Worm (Caenorhabditis elegans): ENCODE results near the gene ZK896.1.
A peak's percentile ranks its signal among the peaks of the same experiment; 100 is the strongest.

ZK896.1 gene

DNA sequence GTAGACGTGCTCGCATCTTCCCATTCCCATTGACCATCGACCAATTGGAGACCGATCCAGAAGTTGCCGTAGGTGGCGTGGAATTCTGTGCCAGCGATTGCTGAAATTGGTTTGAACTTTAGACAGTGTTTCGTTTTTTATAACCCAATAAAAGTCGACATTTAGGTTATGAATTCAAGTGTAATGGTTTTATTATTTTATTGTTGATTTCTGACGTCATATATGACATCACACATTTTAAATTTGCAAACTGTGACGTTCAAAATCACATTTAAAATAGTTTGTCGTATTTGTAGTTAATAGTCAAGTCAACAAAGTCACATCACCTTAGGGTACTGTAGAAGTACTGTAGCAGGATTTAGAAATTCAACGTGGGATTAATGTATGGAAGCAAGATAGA, 4.8 kb downstream of the ZK896.1 start:
- TF ChIP-seq ceh-16 (tag; optimal IDR thresholded peaks at IDR 0.05) (no peak), lin-11 (tag; optimal IDR thresholded peaks at IDR 0.05) (no peak), nhr-11 (tag; optimal IDR thresholded peaks at IDR 0.05) (no peak), mab-5 (tag; optimal IDR thresholded peaks at IDR 0.05) (no peak), nhr-10 (tag; optimal IDR thresholded peaks at IDR 0.05) (no peak), nhr-6 (tag; optimal IDR thresholded peaks at IDR 0.05) (no peak), aly-2 (tag; optimal IDR thresholded peaks at IDR 0.05) (no peak), ztf-11 (tag; optimal IDR thresholded peaks at IDR 0.05) (no peak), sma-3 (GFP tag; optimal IDR thresholded peaks at IDR 0.05) (no peak), alr-1 (tag; optimal IDR thresholded peaks at IDR 0.05) (no peak), elt-1 (tag; optimal IDR thresholded peaks at IDR 0.05) (no peak), ztf-1 (GFP tag; conservative IDR thresholded peaks at IDR 0.05) (no peak)

- TF ChIP-seq crh-2 (tag; optimal IDR thresholded peaks at IDR 0.05) (no peak), nhr-6 (tag; optimal IDR thresholded peaks at IDR 0.05) (no peak), snpc-4 (tag; optimal IDR thresholded peaks at IDR 0.05) (peak; percentile 28), sem-4 (tag; optimal IDR thresholded peaks at IDR 0.05) (no peak), dmd-4 (tag; optimal IDR thresholded peaks at IDR 0.05) (no peak), skn-1 (tag; optimal IDR thresholded peaks at IDR 0.05) (no peak), blmp-1 (tag; optimal IDR thresholded peaks at IDR 0.05; ENCODE audit: insufficient read depth) (no peak), zag-1 (tag; optimal IDR thresholded peaks at IDR 0.05) (no peak)
These were observed 5.3 kb downstream of the ZK896.1 start for ce11 chrIV:12869812-12870211.

ce11 chrIV:12869383-12869782, 5.8 kb downstream of the ZK896.1 start:
- TF ChIP-seq gmeb-1 (tag; optimal IDR thresholded peaks at IDR 0.05): no peak
- TF ChIP-seq lin-11 (tag; optimal IDR thresholded peaks at IDR 0.05): no peak
- TF ChIP-seq ztf-11 (tag; optimal IDR thresholded peaks at IDR 0.05): no peak
- TF ChIP-seq nhr-12 (tag; optimal IDR thresholded peaks at IDR 0.05): no peak
- TF ChIP-seq ama-1 (optimal IDR thresholded peaks at IDR 0.05): no peak
- TF ChIP-seq unc-39 (tag; optimal IDR thresholded peaks at IDR 0.05): no peak
- TF ChIP-seq lin-39 (tag; optimal IDR thresholded peaks at IDR 0.05): no peak
- no peak for TF ChIP-seq blmp-1 (tag; optimal IDR thresholded peaks at IDR 0.05; ENCODE audit: insufficient read depth)
- TF ChIP-seq C34F6.9 (tag; optimal IDR thresholded peaks at IDR 0.05): no peak
- no peak for TF ChIP-seq sem-4 (tag; optimal IDR thresholded peaks at IDR 0.05)

ce11 chrIV:12865884-12866283, 9.3 kb downstream of the ZK896.1 start, which contains the start of gene clec-186:
Gene clec-186 (plus strand): TSS chrIV:12866109.
- TF ChIP-seq unc-39 (tag; optimal IDR thresholded peaks at IDR 0.05) (no peak), sem-4 (tag; optimal IDR thresholded peaks at IDR 0.05) (no peak), unc-55 (GFP tag; optimal IDR thresholded peaks at IDR 0.05) (no peak), sma-9 (GFP tag; optimal IDR thresholded peaks at IDR 0.05) (peak; percentile 54), sma-9 (tag; optimal IDR thresholded peaks at IDR 0.05) (no peak), nhr-10 (tag; optimal IDR thresholded peaks at IDR 0.05) (no peak), crh-2 (tag; optimal IDR thresholded peaks at IDR 0.05) (peak; percentile 21), nhr-25 (tag; optimal IDR thresholded peaks at IDR 0.05) (no peak), zag-1 (tag; optimal IDR thresholded peaks at IDR 0.05) (no peak), fos-1 (tag; optimal IDR thresholded peaks at IDR 0.05) (peak; percentile 91), nhr-129 (tag; optimal IDR thresholded peaks at IDR 0.05) (no peak), ztf-11 (tag; optimal IDR thresholded peaks at IDR 0.05) (no peak)

- TF ChIP-seq nhr-237 (tag; optimal IDR thresholded peaks at IDR 0.05) (no peak), alr-1 (tag; optimal IDR thresholded peaks at IDR 0.05) (no peak), ama-1 (optimal IDR thresholded peaks at IDR 0.05) (no peak), crh-2 (tag; optimal IDR thresholded peaks at IDR 0.05) (no peak), nhr-6 (tag; optimal IDR thresholded peaks at IDR 0.05) (no peak), lin-13 (GFP tag; optimal IDR thresholded peaks at IDR 0.05) (no peak)
These were observed 15.4 kb downstream of the ZK896.1 start, which contains the start of gene gcy-18 for ce11 chrIV:12859797-12860196. Gene gcy-18 (plus strand): TSS chrIV:12860097.

DNA sequence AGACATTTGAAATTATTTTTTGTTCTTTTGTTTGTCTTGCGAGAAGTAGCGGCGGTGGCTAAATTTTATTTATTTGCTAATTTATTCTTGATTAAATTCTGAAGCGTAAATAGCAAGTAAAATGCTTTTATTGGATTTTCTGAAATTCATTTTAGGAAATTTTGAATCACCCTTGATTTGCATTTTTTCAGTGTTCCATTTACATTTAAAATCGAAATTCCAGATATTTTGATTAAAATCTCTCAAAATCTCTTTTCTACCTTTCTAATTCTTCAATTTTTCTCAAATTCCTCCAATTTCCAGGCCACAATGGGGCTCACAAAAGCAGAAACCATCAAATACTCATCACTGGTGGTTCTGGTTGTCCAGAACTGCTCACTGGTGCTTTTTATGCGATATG, 19.9 kb downstream of the ZK896.1 start, which contains the start of gene nstp-5:
TSS of gene nstp-5 (plus strand) at position 301 of the 400 bp plus-strand sequence.
- TF ChIP-seq unc-55 (GFP tag; optimal IDR thresholded peaks at IDR 0.05) (no peak), unc-62 (GFP tag; optimal IDR thresholded peaks at IDR 0.05) (no peak), Y55F3AM.14 (GFP tag; optimal IDR thresholded peaks at IDR 0.05) (no peak), nhr-25 (tag; optimal IDR thresholded peaks at IDR 0.05) (no peak), fos-1 (tag; optimal IDR thresholded peaks at IDR 0.05) (no peak)
